Worm (Caenorhabditis elegans) whole organism, midembryonic: ENCODE data around the gene Y43D4A.1.

Experiments used
- flt-1 ChIP-seq: fragments of 200-800 bp; sonication (Bioruptor generic); IDR thresholded peaks from 2 replicates; pipeline ENCODE4 v1.3.6; 2022; ENCODE audit warnings: missing genetic modification characterization, missing compliant biosample characterization
- klf-2 ChIP-seq: fragments of 200-800 bp; sonication (Bioruptor generic); conservative IDR thresholded peaks from 2 replicates; pipeline ENCODE4 v1.3.6; 2022; ENCODE audit warnings: missing genetic modification reagents, missing genetic modification characterization, missing compliant biosample characterization
- tab-1 ChIP-seq: fragments of 200-800 bp; sonication (Bioruptor generic); IDR thresholded peaks from 2 replicates; pipeline ENCODE4 v1.3.6; 2022; ENCODE audit warnings: missing genetic modification characterization, missing compliant biosample characterization
- ztf-29 ChIP-seq: fragments of 200-800 bp; sonication (Bioruptor generic); IDR thresholded peaks from 2 replicates; pipeline ENCODE4 v1.3.6; 2022; ENCODE audit warnings: missing genetic modification reagents, missing genetic modification characterization, missing compliant biosample characterization

DNA sequence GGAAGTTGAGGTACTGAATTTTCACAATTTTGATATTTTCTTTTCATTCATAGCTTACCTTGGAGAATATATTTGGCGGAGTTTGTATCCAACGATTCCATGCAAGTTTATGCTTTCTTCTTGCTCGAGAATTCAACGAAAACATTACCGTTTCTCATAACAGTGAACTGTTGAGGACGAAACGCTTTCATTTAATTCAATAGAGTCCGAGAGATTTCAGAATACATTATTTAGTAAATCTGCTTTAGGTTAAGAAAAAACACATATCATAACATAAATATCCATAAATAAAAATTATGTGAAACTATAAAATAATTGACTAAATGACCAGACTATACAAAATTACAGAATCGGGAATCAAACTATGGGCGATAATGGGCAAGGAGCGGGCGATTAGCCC lies 49.1 kb upstream of the Y43D4A.1 start, which contains the start of gene Y51H4A.941:
- TF ChIP-seq flt-1 (GFP tag; lab: Robert Waterston, UW) (no peak), klf-2 (GFP tag; lab: Robert Waterston, UW) (no peak), tab-1 (no peak), ztf-29 (GFP tag; lab: Robert Waterston, UW) (no peak)
